Fruit fly (Drosophila melanogaster) whole organism, embryonic: ENCODE results near the gene CG10035.
A peak's percentile ranks its signal among the peaks of the same experiment; 100 is the strongest.

Source experiments
- BEAF-32 ChIP-seq: fragments of 200-800 bp; sonication (Bioruptor generic); optimal IDR thresholded peaks from 3 replicates; lab custom pipeline; 2017; ENCODE audit warnings: missing biosample characterization, missing genetic modification characterization, mild to moderate bottlenecking, moderate library complexity, missing genetic modification reagents
- Bgb ChIP-seq: fragments of 200-800 bp; sonication (Bioruptor generic); IDR thresholded peaks from 2 replicates; pipeline ENCODE4 v1.3.6; 2022; ENCODE audit warnings: missing biosample characterization, missing genetic modification characterization; ENCODE audit not compliant: partially characterized antibody
- CG1024 ChIP-seq: fragments of 200-800 bp; sonication (Bioruptor generic); IDR thresholded peaks from 2 replicates; pipeline ENCODE4 v1.3.6; 2022; ENCODE audit warnings: missing biosample characterization, missing genetic modification characterization
- CG10267 ChIP-seq: fragments of 200-800 bp; sonication (Bioruptor generic); optimal IDR thresholded peaks from 2 replicates; lab custom pipeline; 2018; ENCODE audit warnings: missing biosample characterization, mild to moderate bottlenecking, missing genetic modification characterization, moderate library complexity
- CG11456 ChIP-seq: fragments of 200-800 bp; sonication (Bioruptor generic); IDR thresholded peaks from 3 replicates; pipeline ENCODE4 v1.3.6; 2022; ENCODE audit warnings: missing biosample characterization, missing genetic modification characterization
- CG12071 ChIP-seq: fragments of 200-800 bp; sonication (Bioruptor generic); optimal IDR thresholded peaks from 3 replicates; lab custom pipeline; 2018; ENCODE audit warnings: missing biosample characterization, mild to moderate bottlenecking, missing genetic modification characterization
- CG12744 ChIP-seq: fragments of 200-800 bp; sonication (Bioruptor generic); optimal IDR thresholded peaks from 2 replicates; lab custom pipeline; 2016; ENCODE audit warnings: missing biosample characterization, missing genetic modification characterization
- CG13624 ChIP-seq: fragments of 200-800 bp; sonication (Bioruptor generic); optimal IDR thresholded peaks from 2 replicates; lab custom pipeline; 2016; ENCODE audit warnings: missing biosample characterization, missing genetic modification characterization
- CG14014 ChIP-seq: fragments of 200-800 bp; sonication (Bioruptor generic); IDR thresholded peaks from 2 replicates; pipeline ENCODE4 v1.3.6; 2022; ENCODE audit warnings: missing biosample characterization, missing genetic modification characterization
- CG2875 ChIP-seq: fragments of 200-800 bp; sonication (Bioruptor generic); optimal IDR thresholded peaks from 2 replicates; lab custom pipeline; 2017; ENCODE audit warnings: missing biosample characterization, mild to moderate bottlenecking, missing genetic modification characterization, missing genetic modification reagents
- CG31441 ChIP-seq: fragments of 200-800 bp; sonication (Bioruptor generic); IDR thresholded peaks from 2 replicates; pipeline ENCODE4 v1.3.6; 2022; ENCODE audit warnings: missing biosample characterization, missing genetic modification characterization
- CG33213 ChIP-seq: fragments of 200-800 bp; sonication (Bioruptor generic); optimal IDR thresholded peaks from 3 replicates; lab custom pipeline; 2016; ENCODE audit warnings: missing biosample characterization, missing genetic modification characterization
- CG34376 ChIP-seq: fragments of 200-800 bp; sonication (Bioruptor generic); optimal IDR thresholded peaks from 2 replicates; lab custom pipeline; 2018; ENCODE audit warnings: missing biosample characterization, mild to moderate bottlenecking, missing genetic modification characterization
- CG3847 ChIP-seq: fragments of 200-800 bp; sonication (Bioruptor generic); IDR thresholded peaks from 2 replicates; pipeline ENCODE4 v1.3.6; 2022; ENCODE audit warnings: missing biosample characterization, missing genetic modification characterization
- CG43689 ChIP-seq: fragments of 200-800 bp; sonication (Bioruptor generic); IDR thresholded peaks from 2 replicates; pipeline ENCODE4 v1.3.6; 2022; ENCODE audit warnings: missing biosample characterization, missing genetic modification characterization
- CG4617 ChIP-seq: fragments of 200-800 bp; sonication (Bioruptor generic); optimal IDR thresholded peaks from 3 replicates; lab custom pipeline; 2016; ENCODE audit warnings: missing biosample characterization, missing genetic modification characterization, borderline replicate concordance
- CG7556 ChIP-seq: fragments of 200-800 bp; sonication (Bioruptor generic); optimal IDR thresholded peaks from 2 replicates; lab custom pipeline; 2017; ENCODE audit warnings: missing biosample characterization, mild to moderate bottlenecking, missing genetic modification characterization
- CG7928 ChIP-seq: fragments of 200-800 bp; sonication (Bioruptor generic); optimal IDR thresholded peaks from 2 replicates; lab custom pipeline; 2017; ENCODE audit warnings: missing biosample characterization, mild to moderate bottlenecking, missing genetic modification characterization
- CG8944 ChIP-seq: fragments of 200-800 bp; sonication (Bioruptor generic); optimal IDR thresholded peaks from 3 replicates; lab custom pipeline; 2016; ENCODE audit warnings: missing biosample characterization, missing genetic modification characterization
- CG9797 ChIP-seq: fragments of 200-800 bp; sonication (Bioruptor generic); optimal IDR thresholded peaks from 3 replicates; lab custom pipeline; 2018; ENCODE audit warnings: missing biosample characterization, mild to moderate bottlenecking, missing genetic modification characterization
- CoRest ChIP-seq: fragments of 200-800 bp; sonication (Bioruptor generic); optimal IDR thresholded peaks from 3 replicates; lab custom pipeline; 2018; ENCODE audit warnings: missing biosample characterization, mild to moderate bottlenecking, missing genetic modification characterization, moderate library complexity
- E2f2 ChIP-seq: fragments of 200-800 bp; sonication (Bioruptor generic); IDR thresholded peaks from 2 replicates; pipeline ENCODE4 v1.3.6; 2022; ENCODE audit warnings: missing biosample characterization, missing genetic modification characterization
- Eip74EF ChIP-seq, 2 experiments: fragments of 200-800 bp in 1 of 2; fragments of >200 bp in 1 of 2; sonication (Bioruptor generic) in 1 of 2; optimal IDR thresholded peaks; 2 replicates each; lab custom pipeline; 2017 to 2019; ENCODE audit warnings: missing biosample characterization in 2 of 2, missing genetic modification characterization in 2 of 2, mild to moderate bottlenecking in 1 of 2, moderate library complexity in 1 of 2
- HLH4C ChIP-seq: fragments of 200-800 bp; sonication (Bioruptor generic); IDR thresholded peaks from 3 replicates; pipeline ENCODE4 v1.3.6; 2022; ENCODE audit warnings: missing biosample characterization, missing genetic modification characterization; ENCODE audit not compliant: partially characterized antibody
- HmgZ ChIP-seq: fragments of 200-800 bp; sonication (Bioruptor generic); optimal IDR thresholded peaks from 2 replicates; lab custom pipeline; 2018; ENCODE audit warnings: missing biosample characterization, mild to moderate bottlenecking, missing genetic modification characterization
- Hr78 ChIP-seq, 2 experiments: fragments of 200-800 bp in 1 of 2; fragments of >200 bp in 1 of 2; sonication (Bioruptor generic) in 1 of 2; optimal IDR thresholded peaks; 2 replicates each; lab custom pipeline; 2017 to 2019; ENCODE audit warnings: missing biosample characterization in 2 of 2, missing genetic modification characterization in 2 of 2, mild to moderate bottlenecking in 1 of 2, moderate library complexity in 1 of 2
- Lpt ChIP-seq: fragments of >200 bp; optimal IDR thresholded peaks from 2 replicates; lab custom pipeline; 2018; ENCODE audit warnings: missing biosample characterization, missing genetic modification characterization
- MESR4 ChIP-seq: fragments of 200-800 bp; sonication (Bioruptor generic); optimal IDR thresholded peaks from 2 replicates; lab custom pipeline; 2018; ENCODE audit warnings: missing biosample characterization, mild to moderate bottlenecking, missing genetic modification characterization, moderate library complexity
- NfI ChIP-seq: fragments of 200-800 bp; sonication (Bioruptor generic); optimal IDR thresholded peaks from 3 replicates; lab custom pipeline; 2018; ENCODE audit warnings: missing biosample characterization, mild to moderate bottlenecking, missing genetic modification characterization, moderate library complexity
- Oli ChIP-seq: fragments of 200-800 bp; sonication (Bioruptor generic); optimal IDR thresholded peaks from 2 replicates; lab custom pipeline; 2018; ENCODE audit warnings: missing biosample characterization, mild to moderate bottlenecking, missing genetic modification characterization, moderate library complexity
- Opbp ChIP-seq: fragments of 200-800 bp; sonication (Bioruptor generic); IDR thresholded peaks from 3 replicates; pipeline ENCODE4 v1.3.6; 2022; ENCODE audit warnings: missing biosample characterization, missing genetic modification characterization; ENCODE audit not compliant: partially characterized antibody
- Side ChIP-seq: fragments of 200-800 bp; sonication (Bioruptor generic); optimal IDR thresholded peaks from 2 replicates; lab custom pipeline; 2016; ENCODE audit warnings: missing biosample characterization, missing genetic modification characterization
- Sin3A ChIP-seq: fragments of >200 bp; optimal IDR thresholded peaks from 2 replicates; lab custom pipeline; 2018
- Sry-δ ChIP-seq: fragments of 200-800 bp; sonication (Bioruptor generic); optimal IDR thresholded peaks from 2 replicates; lab custom pipeline; 2016; ENCODE audit warnings: missing biosample characterization, missing genetic modification characterization
- cad ChIP-seq: fragments of >200 bp; optimal IDR thresholded peaks from 2 replicates; lab custom pipeline; 2017; ENCODE audit warnings: missing biosample characterization, missing genetic modification characterization
- dpn ChIP-seq, 2 experiments: fragments of 200-800 bp; sonication (Bioruptor generic); optimal IDR thresholded peaks; 3 replicates each; lab custom pipeline; 2016; ENCODE audit warnings: missing biosample characterization in 2 of 2, missing genetic modification characterization in 2 of 2
- ewg ChIP-seq: fragments of 200-800 bp; sonication (Bioruptor generic); optimal IDR thresholded peaks from 3 replicates; lab custom pipeline; 2017; ENCODE audit warnings: mild to moderate bottlenecking, missing biosample characterization, missing genetic modification reagents, missing genetic modification characterization
- gfzf ChIP-seq: fragments of 200-800 bp; sonication (Bioruptor generic); optimal IDR thresholded peaks from 2 replicates; lab custom pipeline; 2016; ENCODE audit warnings: missing biosample characterization, mild to moderate bottlenecking, missing genetic modification characterization, moderate library complexity
- gsb-n ChIP-seq: fragments of 200-800 bp; sonication (Bioruptor generic); optimal IDR thresholded peaks from 3 replicates; lab custom pipeline; 2018; ENCODE audit warnings: missing biosample characterization, mild to moderate bottlenecking, missing genetic modification characterization
- phol ChIP-seq: fragments of 200-800 bp; sonication (Bioruptor generic); optimal IDR thresholded peaks from 3 replicates; lab custom pipeline; 2018; ENCODE audit warnings: missing biosample characterization, mild to moderate bottlenecking, missing genetic modification characterization, moderate library complexity
- pum ChIP-seq: fragments of 200-800 bp; sonication (Bioruptor generic); optimal IDR thresholded peaks from 2 replicates; lab custom pipeline; 2016; ENCODE audit warnings: missing biosample characterization, missing genetic modification characterization
- pzg ChIP-seq: fragments of 200-800 bp; sonication (Bioruptor generic); optimal IDR thresholded peaks from 3 replicates; lab custom pipeline; 2018; ENCODE audit warnings: missing biosample characterization, mild to moderate bottlenecking, missing genetic modification characterization, moderate library complexity
- sd ChIP-seq: fragments of 200-800 bp; sonication (Bioruptor generic); optimal IDR thresholded peaks from 3 replicates; lab custom pipeline; 2018; ENCODE audit warnings: missing biosample characterization, mild to moderate bottlenecking, missing genetic modification characterization, moderate library complexity
- sob ChIP-seq: fragments of 200-800 bp; sonication (Bioruptor generic); IDR thresholded peaks from 2 replicates; pipeline ENCODE4 v1.3.6; 2022; ENCODE audit warnings: missing biosample characterization, missing genetic modification characterization
- ssp ChIP-seq: fragments of 200-800 bp; sonication (Bioruptor generic); IDR thresholded peaks from 2 replicates; pipeline ENCODE4 v1.3.6; 2022; ENCODE audit warnings: missing biosample characterization, missing genetic modification characterization
- stwl ChIP-seq: fragments of 200-800 bp; sonication (Bioruptor generic); optimal IDR thresholded peaks from 3 replicates; lab custom pipeline; 2018; ENCODE audit warnings: missing biosample characterization, mild to moderate bottlenecking, missing genetic modification characterization, moderate library complexity
- tll ChIP-seq, 2 experiments: fragments of 200-800 bp in 1 of 2; fragments of >200 bp in 1 of 2; sonication (Bioruptor generic) in 1 of 2; optimal IDR thresholded peaks; 2 replicates each; lab custom pipeline; 2017 to 2019; ENCODE audit warnings: missing biosample characterization in 2 of 2, missing genetic modification characterization in 2 of 2, mild to moderate bottlenecking in 1 of 2, moderate library complexity in 1 of 2
- trem ChIP-seq: fragments of 200-800 bp; optimal IDR thresholded peaks from 3 replicates; lab custom pipeline; 2019; ENCODE audit warnings: missing biosample characterization, mild to moderate bottlenecking, missing genetic modification characterization, moderate library complexity
- zen ChIP-seq: fragments of 200-800 bp; sonication (Bioruptor generic); optimal IDR thresholded peaks from 3 replicates; lab custom pipeline; 2018; ENCODE audit warnings: missing biosample characterization, mild to moderate bottlenecking, missing genetic modification characterization, moderate library complexity

Gene CG10035

DNA sequence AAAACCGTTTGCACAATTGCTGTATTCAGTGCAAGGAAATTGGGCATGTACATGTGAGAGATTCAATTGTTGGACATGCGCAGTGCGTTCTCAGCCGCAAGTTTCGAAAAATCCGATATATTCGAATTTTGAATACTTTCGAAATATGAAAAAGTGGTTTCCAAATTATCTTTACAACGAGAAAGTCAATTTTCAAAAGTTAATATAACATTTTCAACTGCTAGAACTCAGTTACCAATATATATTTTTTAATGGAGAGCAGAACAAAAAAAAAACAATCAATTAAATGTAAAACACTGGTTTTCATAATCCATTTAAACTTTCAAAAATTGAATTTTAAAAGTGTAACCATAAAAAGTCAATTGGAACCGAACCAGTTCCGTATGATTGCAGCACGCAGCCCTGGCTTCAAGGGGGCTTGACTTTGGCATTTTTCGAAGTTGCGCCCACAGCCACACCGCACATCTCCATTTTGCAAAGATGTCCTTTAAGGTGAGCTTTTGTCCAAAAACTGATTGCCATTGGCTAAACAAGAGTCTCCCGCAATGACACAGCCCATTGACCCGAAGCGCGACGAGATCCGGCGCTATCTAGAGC lies 40.0 kb upstream of the CG10035 start, which contains the start of the genes Scgbeta and CG17202:
Scgbeta (minus strand) TSS at position 51 of the 597 bp plus-strand sequence.
CG17202 (plus strand) TSS at position 390 of the 597 bp plus-strand sequence.
- TF ChIP-seq CG3847 (GFP tag; lab: Robert Waterston, UW) (peak; percentile 39; the same call in 1 of the 2 replicates), CoRest (peak; percentile 54), BEAF-32 (GFP tag; lab: Kevin White, UChicago) (peak; percentile 37), Opbp (0 out of 3 replicates have a peak, but pooled peaks have one; percentile 22), ewg (peak; percentile 92), CG34376 (GFP tag; lab: Kevin White, UChicago) (peak; percentile 40), stwl (tag; lab: Kevin White, UChicago) (peak; percentile 41), CG43689 (GFP tag; lab: Robert Waterston, UW) (no peak), gsb-n (tag; lab: Kevin White, UChicago) (no peak), Sin3A (lab: Kevin White, UChicago) (peak; percentile 59), cad (no peak), CG13624 (GFP tag; lab: Kevin White, UChicago) (peak; percentile 30), CG12071 (GFP tag; lab: Kevin White, UChicago) (no peak), NfI (GFP tag; lab: Kevin White, UChicago) (no peak), sd (no peak), CG4617 (GFP tag; lab: Kevin White, UChicago) (peak; percentile 84), HLH4C (no peak), tll (GFP tag; optimal IDR thresholded peaks at IDR 0.05; lab: Kevin White, UChicago) (peak in 1 of 2 experiments; percentile 44), sob (no peak), pzg (peak; percentile 78), HmgZ (tag; lab: Kevin White, UChicago) (peak; percentile 62), trem (tag; lab: Kevin White, UChicago) (peak; percentile 25), CG7928 (GFP tag; lab: Kevin White, UChicago) (peak; percentile 96), CG7556 (GFP tag; lab: Kevin White, UChicago) (no peak), phol (tag; lab: Kevin White, UChicago) (peak; percentile 93), CG33213 (peak; percentile 67), zen (tag; lab: Kevin White, UChicago) (peak; percentile 12), MESR4 (GFP tag; lab: Kevin White, UChicago) (peak; percentile 75), Side (peak; percentile 11), CG9797 (GFP tag; lab: Kevin White, UChicago) (peak; percentile 79), Bgb (GFP tag; lab: Robert Waterston, UW) (peak; percentile 33; the same call in 1 of the 2 replicates), Sry-δ (GFP tag; lab: Kevin White, UChicago) (peak; percentile 43), ssp (GFP tag; lab: Robert Waterston, UW) (no peak), CG10267 (tag; lab: Kevin White, UChicago) (no peak), CG8944 (peak; percentile 25), E2f2 (GFP tag; lab: Robert Waterston, UW) (peak; percentile 72), CG11456 (GFP tag; lab: Robert Waterston, UW) (peak; percentile 38; the same call in 1 of the 3 replicates), CG14014 (GFP tag; lab: Robert Waterston, UW) (peak; percentile 35; the same call in 1 of the 2 replicates), Oli (tag; lab: Kevin White, UChicago) (no peak), CG12744 (GFP tag; lab: Kevin White, UChicago) (peak; percentile 32), Lpt (GFP tag; lab: Kevin White, UChicago) (no peak), Hr78 (GFP tag; optimal IDR thresholded peaks at IDR 0.05; lab: Kevin White, UChicago) (no peak), Eip74EF (GFP tag; optimal IDR thresholded peaks at IDR 0.05; lab: Kevin White, UChicago) (no peak), CG1024 (GFP tag; lab: Robert Waterston, UW) (no peak), gfzf (GFP tag; lab: Kevin White, UChicago) (peak; percentile 92), CG2875 (GFP tag; lab: Kevin White, UChicago) (no peak), dpn (GFP tag; optimal IDR thresholded peaks at IDR 0.05; lab: Kevin White, UChicago) (peak in 1 of 2 experiments; percentile 17), CG31441 (no peak), pum (GFP tag; lab: Kevin White, UChicago) (no peak)
